Worm (Caenorhabditis elegans) whole organism, L3 larva: ENCODE measurements around the gene F01F1.14.

Experiments
- ama-1 ChIP-seq: fragments of 150-350 bp; optimal IDR thresholded peaks from 2 replicates; lab custom pipeline; 2018
- ceh-28 ChIP-seq: fragments of 150-350 bp; optimal IDR thresholded peaks from 2 replicates; lab custom pipeline; 2014; ENCODE audit warnings: missing biosample characterization, missing genetic modification reagents, missing genetic modification characterization
- ceh-82 ChIP-seq: fragments of 150-350 bp; optimal IDR thresholded peaks from 2 replicates; lab custom pipeline; 2014; ENCODE audit warnings: missing biosample characterization, missing genetic modification characterization
- ceh-9 ChIP-seq: sonication (generic microtip); optimal IDR thresholded peaks from 2 replicates; lab custom pipeline; 2018; ENCODE audit warnings: missing biosample characterization, missing genetic modification characterization
- daf-12 ChIP-seq: fragments of 150-350 bp; optimal IDR thresholded peaks from 2 replicates; lab custom pipeline; 2014; ENCODE audit warnings: missing biosample characterization, missing genetic modification reagents, missing genetic modification characterization
- egl-27 ChIP-seq: sonication (generic microtip); optimal IDR thresholded peaks from 4 replicates; lab custom pipeline; 2017; ENCODE audit warnings: missing biosample characterization, missing genetic modification reagents, missing genetic modification characterization
- egl-5 ChIP-seq: fragments of 150-350 bp; optimal IDR thresholded peaks from 2 replicates; lab custom pipeline; 2017; ENCODE audit warnings: missing biosample characterization, missing genetic modification reagents, missing genetic modification characterization, inconsistent platforms
- elt-1 ChIP-seq: fragments of 150-350 bp; optimal IDR thresholded peaks from 2 replicates; lab custom pipeline; 2014; ENCODE audit warnings: missing biosample characterization, missing genetic modification characterization
- elt-2 ChIP-seq: sonication (generic microtip); optimal IDR thresholded peaks from 2 replicates; lab custom pipeline; 2016; ENCODE audit warnings: missing genetic modification reagents, mild to moderate bottlenecking, missing genetic modification characterization, missing compliant biosample characterization
- elt-3 ChIP-seq, 3 experiments: fragments of 150-350 bp in 1 of 3; sonication (generic microtip) in 2 of 3; optimal IDR thresholded peaks; 2 replicates in 2 of 3; 4 replicates in 1 of 3; lab custom pipeline; 2014 to 2017; ENCODE audit warnings: missing biosample characterization in 3 of 3, missing genetic modification characterization in 3 of 3
- eor-1 ChIP-seq, 2 experiments: fragments of 150-350 bp; optimal IDR thresholded peaks; 2 replicates each; lab custom pipeline; 2014 to 2018; ENCODE audit warnings: missing biosample characterization in 2 of 2, missing genetic modification characterization in 2 of 2
- fkh-10 ChIP-seq: sonication (generic microtip); optimal IDR thresholded peaks from 2 replicates; lab custom pipeline; 2017; ENCODE audit warnings: missing biosample characterization, missing genetic modification reagents, missing genetic modification characterization
- fkh-2 ChIP-seq: fragments of 150-350 bp; optimal IDR thresholded peaks from 2 replicates; lab custom pipeline; 2014; ENCODE audit warnings: missing biosample characterization, missing genetic modification reagents, missing genetic modification characterization
- hmg-11 ChIP-seq: sonication (generic microtip); optimal IDR thresholded peaks from 2 replicates; lab custom pipeline; 2016; ENCODE audit warnings: missing genetic modification characterization, missing compliant biosample characterization
- lin-15B ChIP-seq: fragments of 150-350 bp; optimal IDR thresholded peaks from 2 replicates; lab custom pipeline; 2014; ENCODE audit warnings: missing biosample characterization, missing genetic modification characterization
- lin-39 ChIP-seq: fragments of 150-350 bp; optimal IDR thresholded peaks from 2 replicates; lab custom pipeline; 2018; ENCODE audit warnings: missing biosample characterization, missing genetic modification reagents, missing genetic modification characterization
- nfya-1 ChIP-seq: sonication (generic microtip); optimal IDR thresholded peaks from 2 replicates; lab custom pipeline; 2017; ENCODE audit warnings: missing genetic modification characterization, mild to moderate bottlenecking, missing compliant biosample characterization, antibody characterized with exemption, moderate library complexity; ENCODE audit not compliant: insufficient read depth
- nhr-11 ChIP-seq: fragments of 150-350 bp; optimal IDR thresholded peaks from 2 replicates; lab custom pipeline; 2014; ENCODE audit warnings: missing biosample characterization, missing genetic modification characterization
- nhr-12 ChIP-seq: fragments of 150-350 bp; optimal IDR thresholded peaks from 2 replicates; lab custom pipeline; 2014; ENCODE audit warnings: missing biosample characterization, missing genetic modification characterization
- nhr-23 ChIP-seq: fragments of 150-350 bp; optimal IDR thresholded peaks from 2 replicates; lab custom pipeline; 2014; ENCODE audit warnings: missing biosample characterization, missing genetic modification reagents, missing genetic modification characterization
- nhr-237 ChIP-seq: fragments of 150-350 bp; optimal IDR thresholded peaks from 2 replicates; lab custom pipeline; 2014; ENCODE audit warnings: missing biosample characterization, missing genetic modification characterization
- nhr-25 ChIP-seq: sonication (generic microtip); optimal IDR thresholded peaks from 2 replicates; lab custom pipeline; 2017; ENCODE audit warnings: missing biosample characterization, missing genetic modification characterization
- nhr-76 ChIP-seq: fragments of 150-350 bp; sonication (generic microtip); optimal IDR thresholded peaks from 5 replicates; lab custom pipeline; 2014; ENCODE audit warnings: missing biosample characterization, missing genetic modification characterization
- nhr-77 ChIP-seq: fragments of 150-350 bp; optimal IDR thresholded peaks from 2 replicates; lab custom pipeline; 2014; ENCODE audit warnings: missing biosample characterization, missing genetic modification characterization
- pha-4 ChIP-seq: fragments of 150-350 bp; optimal IDR thresholded peaks from 2 replicates; lab custom pipeline; 2014; ENCODE audit warnings: missing biosample characterization, missing genetic modification reagents, missing genetic modification characterization
- pqm-1 ChIP-seq: fragments of 150-350 bp; optimal IDR thresholded peaks from 2 replicates; lab custom pipeline; 2017; ENCODE audit warnings: missing biosample characterization, missing genetic modification characterization, inconsistent platforms
- sea-2 ChIP-seq: fragments of 150-350 bp; sonication (generic microtip); optimal IDR thresholded peaks from 4 replicates; lab custom pipeline; 2014; ENCODE audit warnings: missing biosample characterization, missing genetic modification reagents, missing genetic modification characterization
- skn-1 ChIP-seq: fragments of 150-350 bp; optimal IDR thresholded peaks from 2 replicates; lab custom pipeline; 2014; ENCODE audit warnings: missing biosample characterization, missing genetic modification characterization
- snpc-4 ChIP-seq: fragments of 150-350 bp; optimal IDR thresholded peaks from 2 replicates; lab custom pipeline; 2014; ENCODE audit warnings: missing biosample characterization, missing genetic modification characterization
- tbx-2 ChIP-seq: sonication (generic microtip); optimal IDR thresholded peaks from 2 replicates; lab custom pipeline; 2016; ENCODE audit warnings: mild to moderate bottlenecking, missing genetic modification characterization, missing compliant biosample characterization
- unc-39 ChIP-seq: sonication (generic microtip); optimal IDR thresholded peaks from 4 replicates; lab custom pipeline; 2017; ENCODE audit warnings: missing biosample characterization, missing genetic modification characterization
- ztf-11 ChIP-seq: fragments of 150-350 bp; optimal IDR thresholded peaks from 2 replicates; lab custom pipeline; 2014; ENCODE audit warnings: missing biosample characterization, missing genetic modification characterization
- ztf-4 ChIP-seq: fragments of 150-350 bp; optimal IDR thresholded peaks from 2 replicates; lab custom pipeline; 2014; ENCODE audit warnings: missing biosample characterization, missing genetic modification characterization

The F01F1.14 gene

ce11 chrIII:5915926-5916325 lies 33.2 kb upstream of the F01F1.14 start:
- TF ChIP-seq elt-2 (tag; lab: Kevin White, UChicago) (peak; percentile 87), skn-1 (tag; lab: Kevin White, UChicago) (peak; percentile 4), nhr-237 (tag; lab: Kevin White, UChicago) (no peak), daf-12 (no peak), nfya-1 (tag; lab: Kevin White, UChicago) (no peak), pha-4 (tag; lab: Kevin White, UChicago) (peak; percentile 38), nhr-25 (tag; lab: Kevin White, UChicago) (no peak), pqm-1 (tag; lab: Kevin White, UChicago) (peak; percentile 40)

DNA sequence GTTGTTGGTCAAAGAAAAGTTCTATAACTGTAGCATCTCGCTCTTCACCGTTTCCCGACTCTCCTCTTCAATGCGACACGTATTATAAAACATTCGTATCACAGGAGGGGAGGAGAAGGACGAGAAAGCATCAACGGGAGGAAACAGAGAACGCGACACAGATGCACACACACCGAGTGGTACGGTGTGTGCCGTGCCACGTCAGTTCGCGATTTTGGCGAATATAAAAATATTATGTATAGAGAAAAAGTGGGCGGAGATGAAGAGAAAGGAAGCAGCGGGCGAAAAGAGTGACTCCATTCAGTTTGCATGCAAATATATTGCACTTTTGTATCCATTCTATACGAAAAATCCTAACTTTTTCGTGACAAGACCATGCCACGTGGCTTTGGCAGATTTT lies 32.0 kb upstream of the F01F1.14 start:
- TF ChIP-seq pqm-1 (tag; lab: Kevin White, UChicago), result peak; percentile 48
- peak; percentile 77 for TF ChIP-seq elt-2 (tag; lab: Kevin White, UChicago)
- TF ChIP-seq nhr-25 (tag; lab: Kevin White, UChicago), result no peak
- TF ChIP-seq elt-1 (tag; lab: Kevin White, UChicago), result no peak
- TF ChIP-seq fkh-2 (tag; lab: Kevin White, UChicago), result no peak
- peak; percentile 72 for TF ChIP-seq nfya-1 (tag; lab: Kevin White, UChicago)
- TF ChIP-seq snpc-4 (tag; lab: Kevin White, UChicago), result no peak
- TF ChIP-seq eor-1 (tag; optimal IDR thresholded peaks at IDR 0.05; lab: Kevin White, UChicago), result no peak
- no peak for TF ChIP-seq tbx-2
- TF ChIP-seq pha-4 (tag; lab: Kevin White, UChicago), result peak; percentile 12
- no peak for TF ChIP-seq fkh-10 (GFP tag; lab: Kevin White, UChicago)

- TF ChIP-seq ceh-28 (tag; lab: Kevin White, UChicago), result peak; percentile 1
- no peak for TF ChIP-seq snpc-4 (tag; lab: Kevin White, UChicago)
- TF ChIP-seq ama-1, result peak; percentile 27
These were observed 25.7 kb upstream of the F01F1.14 start, which contains the start of gene C28H8.3 for ce11 chrIII:5908408-5908807. C28H8.3 (plus strand) TSS chrIII:5908700.

DNA sequence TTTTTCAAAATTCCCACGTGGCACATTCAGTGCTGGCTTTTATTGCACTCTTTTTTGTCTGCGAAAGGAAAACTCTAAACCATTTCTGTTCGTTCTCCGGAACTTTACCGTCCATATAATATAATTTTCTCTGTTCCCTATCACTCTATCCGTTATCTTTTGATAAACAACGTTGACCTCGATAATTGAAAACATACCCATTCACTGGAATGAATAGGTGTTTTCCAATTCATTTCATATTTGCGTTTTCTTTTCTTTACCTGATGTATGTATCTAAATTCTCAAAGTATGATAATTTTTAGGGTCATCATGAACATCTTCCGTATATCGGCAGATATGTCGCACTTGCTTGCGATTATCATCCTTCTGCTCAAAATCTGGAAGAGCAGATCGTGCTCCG lies 24.0 kb upstream of the F01F1.14 start, which contains the start of gene erd-2.2:
erd-2.2 (plus strand) TSS at position 301 of the 400 bp plus-strand sequence.
- TF ChIP-seq ceh-9 (tag; lab: Kevin White, UChicago), result no peak
- TF ChIP-seq skn-1 (tag; lab: Kevin White, UChicago), result no peak
- TF ChIP-seq hmg-11 (tag; lab: Kevin White, UChicago), result no peak
- TF ChIP-seq nhr-25 (tag; lab: Kevin White, UChicago), result no peak
- no peak for TF ChIP-seq nfya-1 (tag; lab: Kevin White, UChicago)
- no peak for TF ChIP-seq elt-2 (tag; lab: Kevin White, UChicago)
- no peak for TF ChIP-seq nhr-76 (tag; lab: Kevin White, UChicago)
- no peak for TF ChIP-seq elt-3 (tag; optimal IDR thresholded peaks at IDR 0.05; lab: Kevin White, UChicago)
- TF ChIP-seq pqm-1 (tag; lab: Kevin White, UChicago), result no peak
- TF ChIP-seq egl-5 (tag; lab: Kevin White, UChicago), result no peak
- TF ChIP-seq ztf-11, result no peak
- TF ChIP-seq ceh-82 (tag; lab: Kevin White, UChicago), result no peak
- no peak for TF ChIP-seq snpc-4 (tag; lab: Kevin White, UChicago)
- TF ChIP-seq lin-39, result no peak
- no peak for TF ChIP-seq nhr-77 (tag; lab: Kevin White, UChicago)

DNA sequence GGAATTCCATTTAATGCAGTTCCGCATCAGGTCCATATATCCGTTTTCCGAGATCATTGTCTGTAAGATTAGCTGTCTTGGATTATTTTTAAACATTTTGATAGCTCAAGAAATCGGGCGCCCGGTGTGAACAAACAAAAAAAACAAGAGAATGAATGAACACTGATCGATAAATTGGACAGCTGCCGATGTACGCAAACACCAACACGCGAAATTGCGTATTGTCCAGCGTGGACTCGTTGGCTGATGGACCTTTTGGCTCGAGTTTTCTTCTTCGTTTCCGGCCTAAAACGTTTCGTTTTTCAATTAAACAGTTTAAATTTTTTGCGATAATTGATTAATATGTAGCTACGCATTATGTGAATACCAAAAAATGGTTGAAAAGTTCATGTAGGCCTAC lies 23.3 kb upstream of the F01F1.14 start, which contains the start of gene dpff-1:
dpff-1 (minus strand) TSS at position 288 of the 400 bp plus-strand sequence.
- TF ChIP-seq nhr-11 (tag; lab: Kevin White, UChicago) (no peak), lin-15B (no peak), pha-4 (tag; lab: Kevin White, UChicago) (peak; percentile 13), daf-12 (no peak), ceh-82 (tag; lab: Kevin White, UChicago) (no peak), nhr-23 (peak; percentile 10), nhr-77 (tag; lab: Kevin White, UChicago) (no peak), nfya-1 (tag; lab: Kevin White, UChicago) (peak; percentile 52), egl-27 (tag; lab: Kevin White, UChicago) (no peak), unc-39 (no peak), ceh-28 (tag; lab: Kevin White, UChicago) (peak; percentile 54), ceh-9 (tag; lab: Kevin White, UChicago) (no peak), sea-2 (no peak), elt-1 (tag; lab: Kevin White, UChicago) (no peak), ztf-4 (tag; lab: Kevin White, UChicago) (no peak), hmg-11 (tag; lab: Kevin White, UChicago) (peak; percentile 61), egl-5 (tag; lab: Kevin White, UChicago) (no peak), elt-2 (tag; lab: Kevin White, UChicago) (no peak), nhr-12 (tag; lab: Kevin White, UChicago) (no peak), snpc-4 (tag; lab: Kevin White, UChicago) (no peak)
